Fruit fly (Drosophila melanogaster): ENCODE measurements around the gene Nelf-A.

The Nelf-A gene

dm6 chr3R:21269923-21270322 is 46.4 kb downstream of the Nelf-A start, which contains the start of the genes AP-2sigma and Idi (continued):
- TF ChIP-seq CG5180 (GFP tag; optimal IDR thresholded peaks at IDR 0.05) (no peak), Atf-2 (GFP tag; optimal IDR thresholded peaks at IDR 0.05) (no peak), HLH54F (GFP tag; optimal IDR thresholded peaks at IDR 0.05) (peak; percentile 10), Trl (optimal IDR thresholded peaks at IDR 0.05) (no peak), Trl (GFP tag; optimal IDR thresholded peaks at IDR 0.05) (peak; percentile 22), HHEX (GFP tag; optimal IDR thresholded peaks at IDR 0.05) (no peak), Fer3 (tag; optimal IDR thresholded peaks at IDR 0.05) (peak; percentile 23), sc (optimal IDR thresholded peaks at IDR 0.05) (no peak), sc (GFP tag; optimal IDR thresholded peaks at IDR 0.05) (no peak), CG15514 (GFP tag; optimal IDR thresholded peaks at IDR 0.05) (peak; percentile 96), CG6654 (GFP tag; optimal IDR thresholded peaks at IDR 0.05) (no peak), D19A (tag; optimal IDR thresholded peaks at IDR 0.05) (no peak), CG32767 (GFP tag; IDR thresholded peaks at IDR 0.05) (peak; percentile 67; the same call in 1 of the 2 replicates), CG8388 (GFP tag; optimal IDR thresholded peaks at IDR 0.05) (no peak), Xbp1 (GFP tag; optimal IDR thresholded peaks at IDR 0.05) (peak; percentile 52), CG9437 (GFP tag; optimal IDR thresholded peaks at IDR 0.05) (peak; percentile 55), Ptx1 (GFP tag; IDR thresholded peaks at IDR 0.05) (peak; percentile 19; the same call in 1 of the 2 replicates), Hr3 (GFP tag; optimal IDR thresholded peaks at IDR 0.05) (no peak), disco-r (GFP tag; optimal IDR thresholded peaks at IDR 0.05) (peak; percentile 37), CG17186 (GFP tag; optimal IDR thresholded peaks at IDR 0.05) (peak; percentile 76), Vsx1 (GFP tag; optimal IDR thresholded peaks at IDR 0.05) (no peak), knrl (GFP tag; IDR thresholded peaks at IDR 0.05; ENCODE audit: partially characterized antibody) (no peak; the same call in 2 of the 3 replicates), CG32532 (GFP tag; IDR thresholded peaks at IDR 0.05) (no peak), onecut (GFP tag; IDR thresholded peaks at IDR 0.05) (no peak), CG1603 (tag; optimal IDR thresholded peaks at IDR 0.05) (peak; percentile 75), z (GFP tag; IDR thresholded peaks at IDR 0.05) (no peak), insv (GFP tag; optimal IDR thresholded peaks at IDR 0.05) (no peak), dati (GFP tag; IDR thresholded peaks at IDR 0.05) (no peak), Opbp (GFP tag; IDR thresholded peaks at IDR 0.05; ENCODE audit: partially characterized antibody) (0 out of 3 replicates have a peak, but pooled peaks have one; percentile 45), pnt (GFP tag; optimal IDR thresholded peaks at IDR 0.05) (no peak), CG4730 (GFP tag; IDR thresholded peaks at IDR 0.05) (no peak), dpn (GFP tag; optimal IDR thresholded peaks at IDR 0.05) (peak; percentile 29 to 39), trh (GFP tag; optimal IDR thresholded peaks at IDR 0.05) (no peak), Rx (GFP tag; IDR thresholded peaks at IDR 0.05) (no peak), Mad (GFP tag; optimal IDR thresholded peaks at IDR 0.05) (no peak), CG13894 (tag; optimal IDR thresholded peaks at IDR 0.05) (peak; percentile 21), Dek (tag; optimal IDR thresholded peaks at IDR 0.05) (no peak), MTF-1 (GFP tag; optimal IDR thresholded peaks at IDR 0.05; ENCODE audit: borderline replicate concordance) (no peak), CG17612 (GFP tag; IDR thresholded peaks at IDR 0.05) (no peak), CG4328 (GFP tag; optimal IDR thresholded peaks at IDR 0.05) (no peak), Hmx (GFP tag; optimal IDR thresholded peaks at IDR 0.05) (no peak), CG12071 (GFP tag; optimal IDR thresholded peaks at IDR 0.05) (no peak), H2.0 (GFP tag; IDR thresholded peaks at IDR 0.05) (0 out of 2 replicates have a peak, but pooled peaks have one; percentile 24), slbo (GFP tag; IDR thresholded peaks at IDR 0.05) (peak; percentile 66), her (GFP tag; optimal IDR thresholded peaks at IDR 0.05) (peak; percentile 43), CG16813 (GFP tag; IDR thresholded peaks at IDR 0.05; ENCODE audit: partially characterized antibody) (peak; percentile 32; the same call in 1 of the 3 replicates), zen2 (GFP tag; IDR thresholded peaks at IDR 0.05; ENCODE audit: partially characterized antibody) (no peak), tll (GFP tag; optimal IDR thresholded peaks at IDR 0.05) (no peak), Six4 (GFP tag; optimal IDR thresholded peaks at IDR 0.05) (no peak), CG12659 (GFP tag; optimal IDR thresholded peaks at IDR 0.05) (peak; percentile 53), Scr (GFP tag; IDR thresholded peaks at IDR 0.05; ENCODE audit: partially characterized antibody) (0 out of 2 replicates have a peak, but pooled peaks have one; percentile 14)
